Worm (Caenorhabditis elegans) whole organism, L1 larva: Measurements from ENCODE around the gene acdh-6.

ENCODE experiments used
- C04F5.9 ChIP-seq: sonication (generic microtip); optimal IDR thresholded peaks from 2 replicates; lab custom pipeline; 2016; ENCODE audit warnings: missing genetic modification characterization, missing compliant biosample characterization
- F16B12.6 ChIP-seq: fragments of 150-350 bp; optimal IDR thresholded peaks from 2 replicates; lab custom pipeline; 2014; ENCODE audit warnings: missing biosample characterization, missing genetic modification characterization
- alr-1 ChIP-seq: fragments of 200-800 bp; sonication (Bioruptor generic); optimal IDR thresholded peaks from 2 replicates; lab custom pipeline; 2018; ENCODE audit warnings: borderline replicate concordance, mild to moderate bottlenecking, missing genetic modification characterization, missing compliant biosample characterization
- aly-2 ChIP-seq: fragments of 150-350 bp; optimal IDR thresholded peaks from 2 replicates; lab custom pipeline; 2014; ENCODE audit warnings: missing biosample characterization, missing genetic modification characterization
- blmp-1 ChIP-seq: fragments of 150-350 bp; optimal IDR thresholded peaks from 2 replicates; lab custom pipeline; 2014; ENCODE audit warnings: missing biosample characterization, missing genetic modification characterization
- ceh-8 ChIP-seq: fragments of 200-800 bp; sonication (Bioruptor generic); optimal IDR thresholded peaks from 2 replicates; lab custom pipeline; 2018; ENCODE audit warnings: mild to moderate bottlenecking, missing genetic modification characterization, moderate library complexity, missing compliant biosample characterization
- ceh-82 ChIP-seq, 3 experiments: fragments of 150-350 bp in 1 of 3; sonication (generic microtip) in 2 of 3; optimal IDR thresholded peaks; 2 replicates each; lab custom pipeline; 2014 to 2017; ENCODE audit warnings: missing biosample characterization in 3 of 3, missing genetic modification characterization in 3 of 3
- ces-1 ChIP-seq: fragments of 150-350 bp; optimal IDR thresholded peaks from 2 replicates; lab custom pipeline; 2014; ENCODE audit warnings: missing biosample characterization, missing genetic modification reagents, missing genetic modification characterization
- dpl-1 ChIP-seq, 3 experiments: fragments of 150-350 bp in 2 of 3; sonication (generic microtip) in 1 of 3; optimal IDR thresholded peaks; 2 replicates each; lab custom pipeline; 2014 to 2017; ENCODE audit warnings: missing biosample characterization in 3 of 3, missing genetic modification characterization in 3 of 3, missing genetic modification reagents in 3 of 3
- efl-1 ChIP-seq, 4 experiments: fragments of 150-350 bp; optimal IDR thresholded peaks in 3 of 4; peaks in 1 of 4; 1 replicate in 1 of 4; 2 replicates in 3 of 4; lab custom pipeline; 2014; ENCODE audit warnings: missing biosample characterization in 2 of 4, missing genetic modification characterization in 2 of 4, missing genetic modification reagents in 2 of 4
- efl-3 ChIP-seq: fragments of 200-800 bp; sonication (Bioruptor generic); optimal IDR thresholded peaks from 2 replicates; lab custom pipeline; 2018; ENCODE audit warnings: mild to moderate bottlenecking, missing genetic modification characterization, missing compliant biosample characterization
- egl-13 ChIP-seq: sonication (generic microtip); optimal IDR thresholded peaks from 2 replicates; lab custom pipeline; 2016; ENCODE audit warnings: missing genotype, missing genetic modification reagents, missing genetic modification characterization, missing compliant biosample characterization
- elt-2 ChIP-seq: sonication (generic microtip); optimal IDR thresholded peaks from 2 replicates; lab custom pipeline; 2016; ENCODE audit warnings: missing genetic modification characterization, mild to moderate bottlenecking, inconsistent platforms, missing compliant biosample characterization, missing genetic modification reagents
- elt-3 ChIP-seq, 6 experiments: fragments of 150-350 bp in 1 of 6; sonication (generic microtip); optimal IDR thresholded peaks; 2 replicates each; lab custom pipeline; 2017 to 2018; ENCODE audit warnings: missing biosample characterization in 6 of 6, missing genetic modification characterization in 6 of 6, inconsistent platforms in 1 of 6
- fkh-4 ChIP-seq: sonication (generic microtip); optimal IDR thresholded peaks from 2 replicates; lab custom pipeline; 2016; ENCODE audit warnings: missing compliant biosample characterization, missing genetic modification characterization, borderline replicate concordance
- fkh-8 ChIP-seq: sonication (generic microtip); optimal IDR thresholded peaks from 2 replicates; lab custom pipeline; 2016; ENCODE audit warnings: mild to moderate bottlenecking, missing genetic modification characterization, missing compliant biosample characterization
- fos-1 ChIP-seq: fragments of 150-350 bp; optimal IDR thresholded peaks from 2 replicates; lab custom pipeline; 2014; ENCODE audit warnings: missing biosample characterization, missing genetic modification characterization
- irx-1 ChIP-seq: sonication (generic microtip); optimal IDR thresholded peaks from 2 replicates; lab custom pipeline; 2016; ENCODE audit warnings: missing genetic modification characterization, missing compliant biosample characterization
- lin-14 ChIP-seq: fragments of 200-800 bp; sonication (Bioruptor generic); optimal IDR thresholded peaks from 2 replicates; lab custom pipeline; 2018; ENCODE audit warnings: mild to moderate bottlenecking, missing genetic modification characterization, moderate library complexity, missing compliant biosample characterization
- lin-35 ChIP-seq, 2 experiments: fragments of 150-350 bp; optimal IDR thresholded peaks; 2 replicates each; lab custom pipeline; 2014; ENCODE audit warnings: missing biosample characterization in 2 of 2, missing genetic modification characterization in 2 of 2, missing genetic modification reagents in 2 of 2
- lir-3 ChIP-seq: sonication (generic microtip); optimal IDR thresholded peaks from 2 replicates; lab custom pipeline; 2016; ENCODE audit warnings: mild to moderate bottlenecking, missing genetic modification characterization, moderate library complexity, missing compliant biosample characterization; ENCODE audit not compliant: poor library complexity
- lsy-2 ChIP-seq, 2 experiments: fragments of 150-350 bp; optimal IDR thresholded peaks; 2 replicates each; lab custom pipeline; 2014; ENCODE audit warnings: missing biosample characterization in 2 of 2, missing genetic modification characterization in 2 of 2
- mdl-1 ChIP-seq, 2 experiments: fragments of 150-350 bp; optimal IDR thresholded peaks; 2 replicates each; lab custom pipeline; 2014 to 2017; ENCODE audit warnings: missing biosample characterization in 2 of 2, missing genetic modification characterization in 2 of 2, inconsistent platforms in 1 of 2
- mep-1 ChIP-seq: fragments of 150-350 bp; optimal IDR thresholded peaks from 2 replicates; lab custom pipeline; 2014; ENCODE audit warnings: missing biosample characterization, missing genetic modification characterization
- nhr-19 ChIP-seq: fragments of 200-800 bp; sonication (Bioruptor generic); conservative IDR thresholded peaks from 2 replicates; pipeline ENCODE4 v1.3.6; 2022; ENCODE audit warnings: missing genetic modification characterization, missing compliant biosample characterization
- nhr-20 ChIP-seq: sonication (generic microtip); optimal IDR thresholded peaks from 2 replicates; lab custom pipeline; 2016; ENCODE audit warnings: mild to moderate bottlenecking, missing genetic modification characterization, missing compliant biosample characterization
- nhr-28 ChIP-seq: fragments of 150-350 bp; optimal IDR thresholded peaks from 2 replicates; lab custom pipeline; 2014; ENCODE audit warnings: missing biosample characterization, missing genetic modification characterization
- nhr-47 ChIP-seq: sonication (generic microtip); optimal IDR thresholded peaks from 2 replicates; lab custom pipeline; 2016; ENCODE audit warnings: mild to moderate bottlenecking, missing genetic modification characterization, moderate library complexity, missing compliant biosample characterization
- nhr-71 ChIP-seq: sonication (generic microtip); optimal IDR thresholded peaks from 2 replicates; lab custom pipeline; 2016; ENCODE audit warnings: mild to moderate bottlenecking, missing genetic modification characterization, moderate library complexity, missing compliant biosample characterization
- nhr-76 ChIP-seq: sonication (generic microtip); optimal IDR thresholded peaks from 2 replicates; lab custom pipeline; 2017; ENCODE audit warnings: missing biosample characterization, missing genetic modification characterization
- nhr-84 ChIP-seq: sonication (generic microtip); optimal IDR thresholded peaks from 2 replicates; lab custom pipeline; 2017; ENCODE audit warnings: missing biosample characterization, missing genetic modification characterization
- nhr-85 ChIP-seq: sonication (generic microtip); peaks from one replicate; lab custom pipeline; 2016; ENCODE audit warnings: missing genetic modification characterization, inconsistent platforms, missing compliant biosample characterization
- pqm-1 ChIP-seq: sonication (generic microtip); optimal IDR thresholded peaks from 3 replicates; lab custom pipeline; 2017; ENCODE audit warnings: missing biosample characterization, missing genetic modification characterization
- rnt-1 ChIP-seq: sonication (generic microtip); optimal IDR thresholded peaks from 2 replicates; lab custom pipeline; 2016; ENCODE audit warnings: mild to moderate bottlenecking, missing genetic modification characterization, moderate library complexity, missing compliant biosample characterization
- skn-1 ChIP-seq: fragments of 150-350 bp; optimal IDR thresholded peaks from 2 replicates; lab custom pipeline; 2014; ENCODE audit warnings: missing biosample characterization, missing genetic modification characterization
- snu-23 ChIP-seq: sonication (generic microtip); optimal IDR thresholded peaks from 2 replicates; lab custom pipeline; 2016; ENCODE audit warnings: missing genetic modification characterization, missing compliant biosample characterization
- sptf-1 ChIP-seq: fragments of 150-350 bp; optimal IDR thresholded peaks from 2 replicates; lab custom pipeline; 2014; ENCODE audit warnings: missing biosample characterization, missing genetic modification characterization
- swsn-7 ChIP-seq: sonication (generic microtip); optimal IDR thresholded peaks from 2 replicates; lab custom pipeline; 2016; ENCODE audit warnings: missing genetic modification characterization, missing compliant biosample characterization
- tbx-2 ChIP-seq: sonication (generic microtip); optimal IDR thresholded peaks from 2 replicates; lab custom pipeline; 2016; ENCODE audit warnings: missing genetic modification characterization, missing compliant biosample characterization
- unc-30 ChIP-seq: sonication (generic microtip); optimal IDR thresholded peaks from 2 replicates; lab custom pipeline; 2017; ENCODE audit warnings: missing biosample characterization, missing genetic modification characterization
- unc-62 ChIP-seq: fragments of 150-350 bp; optimal IDR thresholded peaks from 2 replicates; lab custom pipeline; 2014; ENCODE audit warnings: missing biosample characterization, missing genetic modification reagents, missing genetic modification characterization
- xbp-1 ChIP-seq: sonication (generic microtip); optimal IDR thresholded peaks from 2 replicates; lab custom pipeline; 2016; ENCODE audit warnings: missing genetic modification characterization, missing compliant biosample characterization
- ztf-4 ChIP-seq: fragments of 150-350 bp; optimal IDR thresholded peaks from 2 replicates; lab custom pipeline; 2014; ENCODE audit warnings: missing biosample characterization, missing genetic modification characterization

acdh-6 gene

ce11 chrIII:8552125-8552524 is 8.8 kb upstream of the acdh-6 start, which contains the start of gene C02D5.4:
TSS of gene C02D5.4 (plus strand) at chrIII:8552165.
- TF ChIP-seq blmp-1 (tag; lab: Kevin White, UChicago): peak; percentile 63
- peak; percentile 100 for TF ChIP-seq skn-1 (tag; lab: Kevin White, UChicago)
- no peak for TF ChIP-seq C04F5.9 (tag; lab: Kevin White, UChicago)
- TF ChIP-seq lin-35 (GFP tag; optimal IDR thresholded peaks at IDR 0.05; lab: Kevin White, UChicago): peak in 1 of 2 experiments; percentile 5
- peak; percentile 3 for TF ChIP-seq nhr-20 (tag; lab: Kevin White, UChicago)
- peak; percentile 2 to 24 for TF ChIP-seq lsy-2 (tag; optimal IDR thresholded peaks at IDR 0.05; lab: Kevin White, UChicago)
- no peak for TF ChIP-seq F16B12.6 (tag; lab: Kevin White, UChicago)
- peak; percentile 28 for TF ChIP-seq nhr-71 (tag; lab: Kevin White, UChicago)
- no peak for TF ChIP-seq xbp-1 (tag; lab: Kevin White, UChicago)
- TF ChIP-seq mep-1 (tag; lab: Kevin White, UChicago): peak; percentile 36
- peak; percentile 2 for TF ChIP-seq swsn-7
- TF ChIP-seq nhr-85 (tag; lab: Kevin White, UChicago): peak; percentile 22
- TF ChIP-seq, all 84 proteins: peak for 9

DNA sequence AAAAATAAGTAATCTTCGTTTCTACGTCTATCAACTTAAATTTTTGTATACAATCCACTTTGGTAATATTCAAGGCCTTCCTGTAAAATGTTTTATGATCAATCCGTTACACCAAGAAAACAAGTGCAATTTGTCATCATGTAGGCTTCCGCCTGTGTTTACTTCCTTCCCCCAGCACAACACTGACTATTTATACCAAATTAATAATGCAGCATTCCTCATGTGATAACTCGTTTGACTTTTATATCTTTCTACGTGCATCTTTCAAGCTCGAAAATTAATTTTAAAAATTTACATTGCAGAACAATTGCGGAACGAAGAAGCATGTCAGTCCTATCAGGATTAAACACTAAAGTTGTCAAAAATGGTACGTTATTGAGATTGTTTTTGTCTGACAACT is 6.5 kb upstream of the acdh-6 start, which contains the start of gene gsto-2:
Gene gsto-2 (plus strand): TSS at position 301 of the 400 bp plus-strand sequence.
- no peak for TF ChIP-seq unc-62
- TF ChIP-seq, all 84 proteins: peak for 0

ce11 chrIII:8555682-8556081 is 5.3 kb upstream of the acdh-6 start:
- TF ChIP-seq alr-1 (tag; lab: Kevin White, UChicago): no peak
- peak; percentile 94 for TF ChIP-seq blmp-1 (tag; lab: Kevin White, UChicago)

DNA sequence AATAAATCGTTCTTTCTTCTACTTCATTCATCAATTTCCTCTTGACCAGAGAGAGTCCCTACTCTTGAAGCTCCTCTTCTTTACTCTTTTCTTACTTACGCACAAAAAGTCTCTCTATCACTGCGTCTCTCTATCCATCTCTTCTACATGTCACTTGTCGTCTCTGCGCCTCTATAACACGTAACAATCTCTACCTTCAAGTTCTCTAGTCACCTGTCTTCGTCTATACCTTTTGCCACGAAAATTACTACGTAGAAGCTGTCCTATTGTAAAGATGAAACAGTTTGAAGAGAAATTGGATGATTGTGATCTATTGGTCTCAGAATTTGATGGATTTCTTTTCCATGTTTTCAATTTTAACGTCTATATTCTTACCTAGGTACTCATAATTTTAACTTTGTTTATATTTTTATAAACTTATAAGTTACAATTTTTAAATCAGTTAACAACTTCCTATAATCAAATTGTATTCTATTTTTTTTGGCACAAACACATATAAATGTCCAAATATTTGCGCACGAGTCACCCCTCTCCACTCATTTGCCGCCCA is 4.0 kb upstream of the acdh-6 start, which contains the start of gene C02D5.2:
Gene C02D5.2 (plus strand): TSS at position 500 of the 550 bp plus-strand sequence.
- TF ChIP-seq nhr-76 (tag; lab: Kevin White, UChicago) (no peak), rnt-1 (tag; lab: Kevin White, UChicago) (peak; percentile 80), aly-2 (tag; lab: Kevin White, UChicago) (peak; percentile 1), nhr-47 (tag; lab: Kevin White, UChicago) (peak; percentile 26), nhr-85 (tag; lab: Kevin White, UChicago) (peak; percentile 80), nhr-71 (tag; lab: Kevin White, UChicago) (peak; percentile 76), ces-1 (no peak), lir-3 (tag; lab: Kevin White, UChicago) (peak; percentile 22), ceh-8 (GFP tag; lab: Kevin White, UChicago) (no peak), snu-23 (GFP tag; lab: Kevin White, UChicago) (peak; percentile 60), fos-1 (tag; lab: Kevin White, UChicago) (peak; percentile 5), tbx-2 (tag; lab: Kevin White, UChicago) (peak; percentile 22), unc-30 (tag; lab: Kevin White, UChicago) (no peak), egl-13 (tag; lab: Kevin White, UChicago) (no peak), nhr-84 (no peak), blmp-1 (tag; lab: Kevin White, UChicago) (peak; percentile 67), efl-1 (optimal IDR thresholded peaks at IDR 0.05; lab: Kevin White, UChicago) (peak; percentile 67 to 70), efl-1 (GFP tag; optimal IDR thresholded peaks at IDR 0.05 in 1 of 2; lab: Kevin White, UChicago) (peak in 1 of 2 experiments; percentile 76), nhr-19 (peak; percentile 52), fkh-8 (tag; lab: Kevin White, UChicago) (no peak), swsn-7 (peak; percentile 46), nhr-20 (tag; lab: Kevin White, UChicago) (peak; percentile 58), skn-1 (tag; lab: Kevin White, UChicago) (peak; percentile 65), nhr-28 (tag; lab: Kevin White, UChicago) (no peak), ztf-4 (no peak), ceh-82 (tag; optimal IDR thresholded peaks at IDR 0.05; lab: Kevin White, UChicago) (peak in 2 of 3 experiments; percentile 31 to 36), mdl-1 (tag; optimal IDR thresholded peaks at IDR 0.05; lab: Kevin White, UChicago) (no peak), lin-14 (peak; percentile 74), C04F5.9 (tag; lab: Kevin White, UChicago) (no peak), lin-35 (GFP tag; optimal IDR thresholded peaks at IDR 0.05; lab: Kevin White, UChicago) (peak; percentile 40 to 50), xbp-1 (tag; lab: Kevin White, UChicago) (peak; percentile 44), fkh-4 (no peak), efl-3 (no peak), lsy-2 (tag; optimal IDR thresholded peaks at IDR 0.05; lab: Kevin White, UChicago) (peak; percentile 50 to 71), elt-3 (tag; optimal IDR thresholded peaks at IDR 0.05; lab: Kevin White, UChicago) (peak in 1 of 6 experiments; percentile 30), dpl-1 (GFP tag; optimal IDR thresholded peaks at IDR 0.05; lab: Kevin White, UChicago) (peak in 2 of 3 experiments; percentile 11 to 30), elt-2 (tag; lab: Kevin White, UChicago) (no peak), pqm-1 (no peak), irx-1 (tag; lab: Kevin White, UChicago) (peak; percentile 9), sptf-1 (no peak)
